Fruit fly (Drosophila melanogaster): ENCODE data around the gene RhoGAP16F.

RhoGAP16F gene

DNA sequence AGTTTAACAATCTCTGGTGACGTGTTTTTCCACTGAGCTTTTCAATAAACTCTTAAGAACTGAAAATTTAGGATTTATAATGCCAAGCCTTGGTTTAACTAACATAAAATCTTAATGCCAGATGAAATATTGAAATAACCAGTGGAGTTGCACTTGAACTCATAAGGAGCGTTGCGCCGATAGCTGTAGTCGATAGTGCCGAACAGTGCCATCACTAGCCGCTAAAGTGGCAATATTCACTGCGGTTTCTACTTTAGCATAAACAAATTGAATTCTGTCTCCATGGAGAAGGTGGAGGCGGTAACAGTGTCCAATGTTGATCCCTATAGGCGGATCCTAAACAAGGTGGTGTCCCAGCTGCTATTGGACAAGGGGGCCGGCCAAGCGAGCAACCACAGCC, 8.8 kb downstream of the RhoGAP16F start, which contains the start of gene Taf8 (continued):
- TF ChIP-seq Hmx (GFP tag; optimal IDR thresholded peaks at IDR 0.05): no peak
- peak; percentile 16 for TF ChIP-seq sens (GFP tag)
- no peak for TF ChIP-seq CG6254 (GFP tag; optimal IDR thresholded peaks at IDR 0.05)
- TF ChIP-seq CG6791 (GFP tag; IDR thresholded peaks at IDR 0.05; ENCODE audit: partially characterized antibody): peak; percentile 81
- TF ChIP-seq p53 (GFP tag; optimal IDR thresholded peaks at IDR 0.05): no peak
- TF ChIP-seq CG7839 (tag; optimal IDR thresholded peaks at IDR 0.05): no peak
- TF ChIP-seq lilli (GFP tag; optimal IDR thresholded peaks at IDR 0.05): no peak
- TF ChIP-seq CG2129 (GFP tag; IDR thresholded peaks at IDR 0.05; ENCODE audit: partially characterized antibody): peak; percentile 45
- TF ChIP-seq eve (GFP tag; optimal IDR thresholded peaks at IDR 0.05): no peak
- peak; percentile 63; the same call in 3 of the 4 replicates for TF ChIP-seq Dll (GFP tag; IDR thresholded peaks at IDR 0.05; ENCODE audit: partially characterized antibody)
- TF ChIP-seq Dref (GFP tag; IDR thresholded peaks at IDR 0.05): peak; percentile 64
- TF ChIP-seq CG15696 (tag; optimal IDR thresholded peaks at IDR 0.05): no peak
- TF ChIP-seq lola (GFP tag; optimal IDR thresholded peaks at IDR 0.05): no peak
- peak; percentile 32; the same call in 1 of the 3 replicates for TF ChIP-seq Doc3 (GFP tag; IDR thresholded peaks at IDR 0.05; ENCODE audit: partially characterized antibody)
- TF ChIP-seq hkb (optimal IDR thresholded peaks at IDR 0.05): no peak
- no peak for TF ChIP-seq hkb (GFP tag; IDR thresholded peaks at IDR 0.05)
- TF ChIP-seq CG13424 (tag; optimal IDR thresholded peaks at IDR 0.05): no peak
- no peak for TF ChIP-seq CG1832 (GFP tag; optimal IDR thresholded peaks at IDR 0.05)
- TF ChIP-seq chinmo (GFP tag; IDR thresholded peaks at IDR 0.05; ENCODE audit: partially characterized antibody): 0 out of 4 replicates have a peak, but pooled peaks have one; percentile 51
- TF ChIP-seq caup (GFP tag; optimal IDR thresholded peaks at IDR 0.05; ENCODE audit: severe bottlenecking): no peak
- no peak for TF ChIP-seq CG18011 (GFP tag; optimal IDR thresholded peaks at IDR 0.05)
- no peak for TF ChIP-seq grn (GFP tag; optimal IDR thresholded peaks at IDR 0.05)
- no peak for TF ChIP-seq CG16779 (GFP tag; IDR thresholded peaks at IDR 0.05)
- TF ChIP-seq YL-1 (GFP tag; optimal IDR thresholded peaks at IDR 0.05): no peak
- TF ChIP-seq prd (optimal IDR thresholded peaks at IDR 0.05): no peak
- TF ChIP-seq prd (GFP tag; IDR thresholded peaks at IDR 0.05): peak; percentile 31; the same call in 1 of the 3 replicates
- 0 out of 3 replicates have a peak, but pooled peaks have one; percentile 14 for TF ChIP-seq zfh1 (GFP tag; IDR thresholded peaks at IDR 0.05)
- TF ChIP-seq CG12071 (GFP tag; optimal IDR thresholded peaks at IDR 0.05): no peak
- TF ChIP-seq Blimp-1 (GFP tag; optimal IDR thresholded peaks at IDR 0.05): no peak
- no peak for TF ChIP-seq CG11695 (GFP tag; IDR thresholded peaks at IDR 0.05)
- TF ChIP-seq CG4282 (GFP tag; optimal IDR thresholded peaks at IDR 0.05): no peak
- TF ChIP-seq CG12219 (GFP tag; optimal IDR thresholded peaks at IDR 0.05): no peak
- no peak for TF ChIP-seq dimm (GFP tag; IDR thresholded peaks at IDR 0.05)
- no peak for TF ChIP-seq ttk (GFP tag; IDR thresholded peaks at IDR 0.05)
- no peak for TF ChIP-seq dati (GFP tag; IDR thresholded peaks at IDR 0.05)
- no peak for TF ChIP-seq CG6854 (GFP tag; optimal IDR thresholded peaks at IDR 0.05)
- TF ChIP-seq CG9797 (GFP tag; optimal IDR thresholded peaks at IDR 0.05): no peak
- no peak for TF ChIP-seq Atf-2 (GFP tag; optimal IDR thresholded peaks at IDR 0.05)
- TF ChIP-seq CG1603 (tag; optimal IDR thresholded peaks at IDR 0.05): peak; percentile 20
- no peak for TF ChIP-seq Oaz (GFP tag; IDR thresholded peaks at IDR 0.05)
- no peak for TF ChIP-seq CG10321 (GFP tag; IDR thresholded peaks at IDR 0.05)
- TF ChIP-seq unc-4 (GFP tag; IDR thresholded peaks at IDR 0.05; ENCODE audit: partially characterized antibody): peak; percentile 51
- no peak for TF ChIP-seq wor (GFP tag; IDR thresholded peaks at IDR 0.05)
- TF ChIP-seq CG15601 (tag; optimal IDR thresholded peaks at IDR 0.05): no peak
- no peak for TF ChIP-seq CG3407 (GFP tag; optimal IDR thresholded peaks at IDR 0.05)
- TF ChIP-seq slou (GFP tag; optimal IDR thresholded peaks at IDR 0.05): no peak
- no peak for TF ChIP-seq zen (tag; optimal IDR thresholded peaks at IDR 0.05)
- peak; percentile 54; the same call in 1 of the 3 replicates for TF ChIP-seq hb (GFP tag; IDR thresholded peaks at IDR 0.05; ENCODE audit: partially characterized antibody)
- peak; percentile 63 for TF ChIP-seq slbo (GFP tag; IDR thresholded peaks at IDR 0.05)
- TF ChIP-seq CkIIα-i1 (GFP tag; IDR thresholded peaks at IDR 0.05): no peak
- TF ChIP-seq wdn (GFP tag; IDR thresholded peaks at IDR 0.05): no peak

Data from whole organism, embryonic.